Worm (Caenorhabditis elegans): ENCODE data around the gene F28H7.7.

DNA sequence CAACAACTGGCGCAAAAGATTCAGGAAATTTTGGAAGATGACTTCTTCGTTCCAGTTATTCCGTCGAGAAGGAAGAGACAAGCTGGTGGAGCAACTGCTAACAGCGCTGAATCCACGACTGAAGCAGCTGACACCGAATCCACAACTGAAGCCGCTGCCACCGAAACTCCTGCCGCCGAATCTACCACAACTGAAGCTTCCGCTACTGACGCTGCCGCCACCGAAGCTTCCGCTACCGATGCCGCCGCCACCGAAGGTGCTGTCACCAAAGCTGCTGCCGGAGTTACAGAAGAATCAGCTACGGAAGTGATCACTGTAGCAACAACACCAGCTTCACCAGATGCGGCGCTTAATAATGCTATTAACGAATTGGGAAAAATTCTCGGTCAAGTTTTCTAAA, 40.5 kb upstream of the F28H7.7 start:
- TF ChIP-seq lin-11 (tag; optimal IDR thresholded peaks at IDR 0.05) (no peak), unc-86 (tag; optimal IDR thresholded peaks at IDR 0.05) (no peak)
